Fruit fly (Drosophila melanogaster) whole organism, embryonic: ENCODE measurements around the gene vvl.

Experiments
- Asciz ChIP-seq: fragments of 200-800 bp; sonication (Bioruptor generic); optimal IDR thresholded peaks from 2 replicates; lab custom pipeline; 2017; ENCODE audit warnings: missing biosample characterization, mild to moderate bottlenecking, missing genetic modification characterization, missing genetic modification reagents
- CG11560 ChIP-seq: fragments of 200-800 bp; sonication (Bioruptor generic); IDR thresholded peaks from 3 replicates; pipeline ENCODE4 v1.3.6; 2022; ENCODE audit warnings: missing biosample characterization, missing genetic modification characterization
- CG11695 ChIP-seq: fragments of 200-800 bp; sonication (Bioruptor generic); IDR thresholded peaks from 3 replicates; pipeline ENCODE4 v1.3.6; 2022; ENCODE audit warnings: missing biosample characterization, missing genetic modification characterization
- CG12942 ChIP-seq: fragments of 200-800 bp; sonication (Bioruptor generic); optimal IDR thresholded peaks from 3 replicates; lab custom pipeline; 2016; ENCODE audit warnings: missing biosample characterization, missing genetic modification characterization
- CG14014 ChIP-seq: fragments of 200-800 bp; sonication (Bioruptor generic); IDR thresholded peaks from 2 replicates; pipeline ENCODE4 v1.3.6; 2022; ENCODE audit warnings: missing biosample characterization, missing genetic modification characterization
- CG17328 ChIP-seq: fragments of 200-800 bp; sonication (Bioruptor generic); IDR thresholded peaks from 2 replicates; pipeline ENCODE4 v1.3.6; 2022; ENCODE audit warnings: missing biosample characterization, missing genetic modification characterization
- CG34224 ChIP-seq: fragments of 200-800 bp; sonication (Bioruptor generic); IDR thresholded peaks from 3 replicates; pipeline ENCODE4 v1.3.6; 2022; ENCODE audit warnings: missing biosample characterization, missing genetic modification characterization; ENCODE audit not compliant: partially characterized antibody
- CG3995 ChIP-seq: fragments of 200-800 bp; sonication (Bioruptor generic); optimal IDR thresholded peaks from 3 replicates; lab custom pipeline; 2016; ENCODE audit warnings: missing biosample characterization, missing genetic modification characterization
- CG4360 ChIP-seq: fragments of 200-800 bp; sonication (Bioruptor generic); IDR thresholded peaks from 2 replicates; pipeline ENCODE4 v1.3.6; 2022; ENCODE audit warnings: missing biosample characterization, missing genetic modification characterization
- CG4424 ChIP-seq: fragments of 200-800 bp; sonication (Bioruptor generic); optimal IDR thresholded peaks from 3 replicates; lab custom pipeline; 2016; ENCODE audit warnings: missing biosample characterization, missing genetic modification characterization
- CG6175 ChIP-seq: fragments of 200-800 bp; sonication (Bioruptor generic); IDR thresholded peaks from 3 replicates; pipeline ENCODE4 v1.3.6; 2022; ENCODE audit warnings: missing biosample characterization, missing genetic modification characterization
- CG6854 ChIP-seq: fragments of 200-800 bp; sonication (Bioruptor generic); optimal IDR thresholded peaks from 3 replicates; lab custom pipeline; 2017; ENCODE audit warnings: missing biosample characterization, mild to moderate bottlenecking, missing genetic modification characterization
- CG7745 ChIP-seq: fragments of 200-800 bp; sonication (Bioruptor generic); optimal IDR thresholded peaks from 2 replicates; lab custom pipeline; 2018; ENCODE audit warnings: missing biosample characterization, mild to moderate bottlenecking, missing genetic modification characterization, moderate library complexity
- CG8478 ChIP-seq: fragments of >200 bp; optimal IDR thresholded peaks from 2 replicates; lab custom pipeline; 2018
- CG8924 ChIP-seq: fragments of 200-800 bp; optimal IDR thresholded peaks from 3 replicates; lab custom pipeline; 2019; ENCODE audit warnings: missing biosample characterization, mild to moderate bottlenecking, missing genetic modification characterization, moderate library complexity
- CG9727 ChIP-seq: fragments of 200-800 bp; sonication (Bioruptor generic); optimal IDR thresholded peaks from 3 replicates; lab custom pipeline; 2017; ENCODE audit warnings: missing biosample characterization, mild to moderate bottlenecking, missing genetic modification characterization
- CrebB ChIP-seq: fragments of 200-800 bp; sonication (Bioruptor generic); optimal IDR thresholded peaks from 3 replicates; lab custom pipeline; 2018; ENCODE audit warnings: missing biosample characterization, mild to moderate bottlenecking, missing genetic modification characterization
- D19A ChIP-seq: fragments of 200-800 bp; optimal IDR thresholded peaks from 3 replicates; lab custom pipeline; 2019; ENCODE audit warnings: missing biosample characterization, mild to moderate bottlenecking, missing genetic modification characterization, moderate library complexity
- E2f1 ChIP-seq: fragments of 200-800 bp; sonication (Bioruptor generic); IDR thresholded peaks from 2 replicates; pipeline ENCODE4 v1.3.6; 2022; ENCODE audit warnings: missing biosample characterization, missing genetic modification characterization
- Ets65A ChIP-seq: fragments of 200-800 bp; sonication (Bioruptor generic); peaks from one replicate; lab custom pipeline; 2016; ENCODE audit warnings: missing biosample characterization, missing genetic modification characterization
- Hmr ChIP-seq: fragments of 200-800 bp; sonication (Bioruptor generic); optimal IDR thresholded peaks from 3 replicates; lab custom pipeline; 2017; ENCODE audit warnings: mild to moderate bottlenecking, missing biosample characterization, missing genetic modification reagents, missing genetic modification characterization
- Hr3 ChIP-seq: fragments of 200-800 bp; sonication (Bioruptor generic); optimal IDR thresholded peaks from 3 replicates; lab custom pipeline; 2016; ENCODE audit warnings: missing biosample characterization, missing genetic modification characterization
- Max ChIP-seq: fragments of 200-800 bp; sonication (Bioruptor generic); optimal IDR thresholded peaks from 2 replicates; lab custom pipeline; 2016; ENCODE audit warnings: missing biosample characterization, mild to moderate bottlenecking, missing genetic modification characterization
- Meics ChIP-seq: fragments of 200-800 bp; sonication (Bioruptor generic); optimal IDR thresholded peaks from 2 replicates; lab custom pipeline; 2017; ENCODE audit warnings: missing biosample characterization, mild to moderate bottlenecking, missing genetic modification characterization
- NFAT ChIP-seq: fragments of 200-800 bp; sonication (Bioruptor generic); IDR thresholded peaks from 2 replicates; pipeline ENCODE4 v1.3.6; 2022; ENCODE audit warnings: missing biosample characterization, missing genetic modification characterization
- Oli ChIP-seq: fragments of 200-800 bp; sonication (Bioruptor generic); optimal IDR thresholded peaks from 2 replicates; lab custom pipeline; 2018; ENCODE audit warnings: missing biosample characterization, mild to moderate bottlenecking, missing genetic modification characterization, moderate library complexity
- Optix ChIP-seq: fragments of 200-800 bp; sonication (Bioruptor generic); IDR thresholded peaks from 3 replicates; pipeline ENCODE4 v1.3.6; 2022; ENCODE audit warnings: missing biosample characterization, missing genetic modification characterization
- Ravus ChIP-seq: fragments of 200-800 bp; sonication (Bioruptor generic); IDR thresholded peaks from 2 replicates; pipeline ENCODE4 v1.3.6; 2022; ENCODE audit warnings: missing biosample characterization, missing genetic modification characterization
- Rx ChIP-seq: fragments of 200-800 bp; sonication (Bioruptor generic); IDR thresholded peaks from 2 replicates; pipeline ENCODE4 v1.3.6; 2022; ENCODE audit warnings: missing biosample characterization, missing genetic modification characterization
- ab ChIP-seq: fragments of 200-800 bp; sonication (Bioruptor generic); optimal IDR thresholded peaks from 2 replicates; lab custom pipeline; 2016; ENCODE audit warnings: missing biosample characterization, missing genetic modification characterization
- al ChIP-seq: fragments of 200-800 bp; sonication (Bioruptor generic); IDR thresholded peaks from 2 replicates; pipeline ENCODE4 v1.3.6; 2022; ENCODE audit warnings: missing biosample characterization, missing genetic modification characterization
- ap ChIP-seq: fragments of 200-800 bp; sonication (Bioruptor generic); IDR thresholded peaks from 2 replicates; pipeline ENCODE4 v1.3.6; 2022; ENCODE audit warnings: missing biosample characterization, missing genetic modification characterization
- bbx ChIP-seq: fragments of 200-800 bp; sonication (Bioruptor generic); IDR thresholded peaks from 2 replicates; pipeline ENCODE4 v1.3.6; 2022; ENCODE audit warnings: missing biosample characterization, missing genetic modification characterization; ENCODE audit not compliant: partially characterized antibody
- ems ChIP-seq: fragments of 200-800 bp; sonication (Bioruptor generic); optimal IDR thresholded peaks from 3 replicates; lab custom pipeline; 2016; ENCODE audit warnings: missing biosample characterization, missing genetic modification characterization
- eyg ChIP-seq: fragments of 200-800 bp; sonication (Bioruptor generic); optimal IDR thresholded peaks from 3 replicates; lab custom pipeline; 2016; ENCODE audit warnings: missing biosample characterization, missing genetic modification characterization
- gcm ChIP-seq: fragments of 200-800 bp; sonication (Bioruptor generic); optimal IDR thresholded peaks from 2 replicates; lab custom pipeline; 2019; ENCODE audit warnings: missing biosample characterization, mild to moderate bottlenecking, missing genetic modification characterization, moderate library complexity
- hkb ChIP-seq, 2 experiments: fragments of 200-800 bp in 1 of 2; fragments of >200 bp in 1 of 2; sonication (Bioruptor generic) in 1 of 2; IDR thresholded peaks in 1 of 2; optimal IDR thresholded peaks in 1 of 2; 2 replicates each; pipeline versions ENCODE4 v1.3.6 to Lab custom; 2017 to 2022; ENCODE audit warnings: missing biosample characterization in 1 of 2, missing genetic modification characterization in 1 of 2
- kni ChIP-seq: fragments of 200-800 bp; sonication (Bioruptor generic); optimal IDR thresholded peaks from 3 replicates; lab custom pipeline; 2017; ENCODE audit warnings: mild to moderate bottlenecking, missing biosample characterization, missing genetic modification reagents, missing genetic modification characterization
- mld ChIP-seq: fragments of 200-800 bp; sonication (Bioruptor generic); IDR thresholded peaks from 3 replicates; pipeline ENCODE4 v1.3.6; 2022; ENCODE audit warnings: missing biosample characterization, missing genetic modification characterization; ENCODE audit not compliant: partially characterized antibody
- nau ChIP-seq: fragments of 200-800 bp; sonication (Bioruptor generic); optimal IDR thresholded peaks from 3 replicates; lab custom pipeline; 2017; ENCODE audit warnings: missing biosample characterization, mild to moderate bottlenecking, missing genetic modification characterization, missing genetic modification reagents
- pros ChIP-seq: fragments of 200-800 bp; sonication (Bioruptor generic); optimal IDR thresholded peaks from 3 replicates; lab custom pipeline; 2019; ENCODE audit warnings: missing biosample characterization, mild to moderate bottlenecking, missing genetic modification characterization, moderate library complexity
- psq ChIP-seq: fragments of 200-800 bp; sonication (Bioruptor generic); optimal IDR thresholded peaks from 2 replicates; lab custom pipeline; 2017; ENCODE audit warnings: missing biosample characterization, missing genetic modification characterization
- salm ChIP-seq: fragments of 200-800 bp; sonication (Bioruptor generic); optimal IDR thresholded peaks from 2 replicates; lab custom pipeline; 2018; ENCODE audit warnings: missing biosample characterization, mild to moderate bottlenecking, missing genetic modification characterization
- slou ChIP-seq: fragments of 200-800 bp; sonication (Bioruptor generic); optimal IDR thresholded peaks from 3 replicates; lab custom pipeline; 2016; ENCODE audit warnings: missing biosample characterization, missing genetic modification characterization
- sr ChIP-seq: fragments of 200-800 bp; sonication (Bioruptor generic); IDR thresholded peaks from 3 replicates; pipeline ENCODE4 v1.3.6; 2022; ENCODE audit warnings: missing biosample characterization, missing genetic modification characterization
- stc ChIP-seq: fragments of 200-800 bp; sonication (Bioruptor generic); IDR thresholded peaks from 2 replicates; pipeline ENCODE4 v1.3.6; 2022; ENCODE audit warnings: missing biosample characterization, missing genetic modification characterization
- stwl ChIP-seq: fragments of 200-800 bp; sonication (Bioruptor generic); optimal IDR thresholded peaks from 3 replicates; lab custom pipeline; 2018; ENCODE audit warnings: missing biosample characterization, mild to moderate bottlenecking, missing genetic modification characterization, moderate library complexity
- tio ChIP-seq: fragments of 200-800 bp; sonication (Bioruptor generic); optimal IDR thresholded peaks from 2 replicates; lab custom pipeline; 2017; ENCODE audit warnings: missing biosample characterization, missing genetic modification characterization, inconsistent platforms
- tna ChIP-seq: fragments of 200-800 bp; sonication (Bioruptor generic); IDR thresholded peaks from 2 replicates; pipeline ENCODE4 v1.3.6; 2022; ENCODE audit warnings: missing biosample characterization, missing genetic modification characterization; ENCODE audit not compliant: partially characterized antibody
- unc-4 ChIP-seq: fragments of 200-800 bp; sonication (Bioruptor generic); IDR thresholded peaks from 2 replicates; pipeline ENCODE4 v1.3.6; 2022; ENCODE audit warnings: missing biosample characterization, missing genetic modification characterization; ENCODE audit not compliant: partially characterized antibody
- zen2 ChIP-seq: fragments of 200-800 bp; sonication (Bioruptor generic); IDR thresholded peaks from 3 replicates; pipeline ENCODE4 v1.3.6; 2022; ENCODE audit warnings: missing biosample characterization, missing genetic modification characterization; ENCODE audit not compliant: partially characterized antibody

Gene vvl

dm6 chr3L:6747127-6747526 lies 42.8 kb upstream of the vvl start (continued):
- TF ChIP-seq mld (GFP tag; lab: Robert Waterston, UW) (no peak), CG14014 (GFP tag; lab: Robert Waterston, UW) (peak; percentile 73), CG8478 (lab: Kevin White, UChicago) (no peak), tio (GFP tag; lab: Kevin White, UChicago) (no peak), Ets65A (peak; percentile 73), eyg (GFP tag; lab: Kevin White, UChicago) (no peak), pros (no peak), CG4360 (GFP tag; lab: Robert Waterston, UW) (peak; percentile 46), Asciz (GFP tag; lab: Kevin White, UChicago) (no peak), gcm (GFP tag; lab: Kevin White, UChicago) (no peak), Hr3 (GFP tag; lab: Kevin White, UChicago) (peak; percentile 50), ems (GFP tag; lab: Kevin White, UChicago) (peak; percentile 27), CG7745 (no peak), ap (no peak), al (GFP tag; lab: Robert Waterston, UW) (peak; percentile 43; the same call in 1 of the 2 replicates), CG11695 (GFP tag; lab: Robert Waterston, UW) (peak; percentile 19; the same call in 1 of the 3 replicates), nau (GFP tag; lab: Kevin White, UChicago) (no peak), CG6175 (GFP tag; lab: Robert Waterston, UW) (peak; percentile 16; the same call in 1 of the 3 replicates), bbx (GFP tag; lab: Robert Waterston, UW) (peak; percentile 71), CG34224 (GFP tag; lab: Robert Waterston, UW) (peak; percentile 49; the same call in 2 of the 3 replicates), Hmr (peak; percentile 56), stc (GFP tag; lab: Robert Waterston, UW) (no peak), NFAT (peak; percentile 78), E2f1 (GFP tag; lab: Robert Waterston, UW) (peak; percentile 54), kni (GFP tag; lab: Kevin White, UChicago) (no peak), CG8924 (tag; lab: Kevin White, UChicago) (peak; percentile 26), hkb (optimal IDR thresholded peaks at IDR 0.05; lab: Kevin White, UChicago) (no peak), hkb (GFP tag; IDR thresholded peaks at IDR 0.05; lab: Robert Waterston, UW) (peak; percentile 65), sr (GFP tag; lab: Robert Waterston, UW) (0 out of 3 replicates have a peak, but pooled peaks have one; percentile 41), psq (GFP tag; lab: Kevin White, UChicago) (peak; percentile 85), CrebB (tag; lab: Kevin White, UChicago) (no peak), CG9727 (GFP tag; lab: Kevin White, UChicago) (peak; percentile 26), CG12942 (peak; percentile 10), unc-4 (GFP tag; lab: Robert Waterston, UW) (0 out of 2 replicates have a peak, but pooled peaks have one; percentile 25), Max (peak; percentile 59), slou (GFP tag; lab: Kevin White, UChicago) (no peak), stwl (tag; lab: Kevin White, UChicago) (peak; percentile 80), tna (GFP tag; lab: Robert Waterston, UW) (no peak), Ravus (GFP tag; lab: Robert Waterston, UW) (no peak), Rx (GFP tag; lab: Robert Waterston, UW) (peak; percentile 57), zen2 (no peak), Meics (GFP tag; lab: Kevin White, UChicago) (peak; percentile 47), CG11560 (tag; lab: Robert Waterston, UW) (no peak), salm (tag; lab: Kevin White, UChicago) (no peak), CG4424 (GFP tag; lab: Kevin White, UChicago) (peak; percentile 5), CG17328 (GFP tag; lab: Robert Waterston, UW) (peak; percentile 47; the same call in 1 of the 2 replicates), CG6854 (GFP tag; lab: Kevin White, UChicago) (no peak), ab (GFP tag; lab: Kevin White, UChicago) (no peak), Optix (GFP tag; lab: Robert Waterston, UW) (no peak), CG3995 (peak; percentile 50), D19A (tag; lab: Kevin White, UChicago) (peak; percentile 32), Oli (tag; lab: Kevin White, UChicago) (no peak)
